Fruit fly (Drosophila melanogaster): ENCODE data around the gene Septin1.

The Septin1 gene

dm6 chrX:21323171-21323695 lies 34.9 kb upstream of the Septin1 start:
- TF ChIP-seq Crg-1 (GFP tag; optimal IDR thresholded peaks at IDR 0.05): no peak
- no peak for TF ChIP-seq CG1620 (GFP tag; optimal IDR thresholded peaks at IDR 0.05)
- TF ChIP-seq tj (GFP tag; optimal IDR thresholded peaks at IDR 0.05): no peak
- TF ChIP-seq Mnt (GFP tag; optimal IDR thresholded peaks at IDR 0.05): no peak
- no peak for TF ChIP-seq ovo (GFP tag; optimal IDR thresholded peaks at IDR 0.05)
- TF ChIP-seq toe (GFP tag; optimal IDR thresholded peaks at IDR 0.05): no peak
- no peak for TF ChIP-seq bab1 (GFP tag; optimal IDR thresholded peaks at IDR 0.05)
- no peak for TF ChIP-seq CG5204 (GFP tag; optimal IDR thresholded peaks at IDR 0.05)
- no peak for TF ChIP-seq CG11617 (GFP tag; optimal IDR thresholded peaks at IDR 0.05)
- TF ChIP-seq Clk (GFP tag; optimal IDR thresholded peaks at IDR 0.05): no peak
- no peak for TF ChIP-seq pad (GFP tag; optimal IDR thresholded peaks at IDR 0.05)
- TF ChIP-seq cnc (optimal IDR thresholded peaks at IDR 0.05): no peak
- TF ChIP-seq Hr96 (GFP tag; optimal IDR thresholded peaks at IDR 0.05): no peak
- TF ChIP-seq kay (GFP tag; ENCODE audit: borderline replicate concordance): no peak

DNA sequence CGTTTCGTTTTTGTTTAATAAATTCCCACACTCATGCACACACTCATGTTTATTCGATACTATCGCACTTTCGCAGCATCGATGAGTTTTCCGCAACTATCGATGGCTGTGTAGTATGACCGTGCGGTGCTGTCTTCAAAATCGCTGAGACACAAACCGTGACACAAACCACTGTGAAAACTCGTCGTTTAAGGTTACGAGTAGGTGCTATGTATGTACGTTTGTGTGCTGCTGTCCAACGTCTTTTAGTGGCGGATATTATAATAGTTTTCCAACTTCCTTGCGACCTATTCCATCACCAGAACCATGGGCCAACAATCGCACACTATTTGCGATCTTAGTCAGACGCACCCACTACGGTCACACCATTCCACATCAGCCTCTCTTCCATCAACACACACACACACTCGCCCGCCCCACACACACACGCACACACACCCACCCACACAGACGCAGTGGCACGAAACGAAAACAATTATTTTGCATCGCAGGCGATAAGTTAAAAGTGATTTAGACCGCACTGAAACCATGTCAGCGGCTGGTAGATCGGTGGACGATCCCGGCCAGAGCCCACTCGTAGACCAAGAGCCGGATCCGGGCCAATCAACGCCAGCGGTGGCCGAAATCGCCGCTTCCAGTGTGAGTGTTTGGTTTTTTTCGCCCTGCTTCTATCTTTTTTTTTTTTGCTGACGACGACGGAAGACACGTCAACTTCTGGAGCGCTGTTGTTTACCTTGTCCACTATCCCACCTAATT lies 34.0 kb upstream of the Septin1 start, which contains the start of the genes Dd and CG1486:
TSS of gene Dd (minus strand) at position 77 of the 756 bp plus-strand sequence.
TSS of gene CG1486 (plus strand) at position 114 of the 756 bp plus-strand sequence.
- TF ChIP-seq tj (GFP tag; optimal IDR thresholded peaks at IDR 0.05): peak; percentile 94
- TF ChIP-seq ovo (GFP tag; optimal IDR thresholded peaks at IDR 0.05): no peak
- peak; percentile 36 for TF ChIP-seq pad (GFP tag; optimal IDR thresholded peaks at IDR 0.05)
- no peak for TF ChIP-seq toe (GFP tag; optimal IDR thresholded peaks at IDR 0.05)
- TF ChIP-seq CG12768 (GFP tag; optimal IDR thresholded peaks at IDR 0.05): no peak
- TF ChIP-seq kay (GFP tag; ENCODE audit: borderline replicate concordance): no peak
- TF ChIP-seq CG11617 (GFP tag; optimal IDR thresholded peaks at IDR 0.05): peak; percentile 8
- TF ChIP-seq CG33017 (tag; optimal IDR thresholded peaks at IDR 0.05): no peak
- TF ChIP-seq Hr96 (GFP tag; optimal IDR thresholded peaks at IDR 0.05): no peak
- peak; percentile 15 for TF ChIP-seq bab1 (GFP tag; optimal IDR thresholded peaks at IDR 0.05)
- TF ChIP-seq CG7101 (tag; optimal IDR thresholded peaks at IDR 0.05): peak; percentile 27
- TF ChIP-seq Clk (GFP tag; optimal IDR thresholded peaks at IDR 0.05): no peak
- no peak for TF ChIP-seq CG14711 (tag; optimal IDR thresholded peaks at IDR 0.05)
- no peak for TF ChIP-seq cic (GFP tag; optimal IDR thresholded peaks at IDR 0.05)
- TF ChIP-seq Crg-1 (GFP tag; optimal IDR thresholded peaks at IDR 0.05): no peak
- TF ChIP-seq CG7045 (GFP tag; optimal IDR thresholded peaks at IDR 0.05): no peak
- TF ChIP-seq CG1620 (GFP tag; optimal IDR thresholded peaks at IDR 0.05): no peak
- peak; percentile 51 for TF ChIP-seq Mnt (GFP tag; optimal IDR thresholded peaks at IDR 0.05)
- TF ChIP-seq cnc (optimal IDR thresholded peaks at IDR 0.05): no peak
- TF ChIP-seq CG5204 (GFP tag; optimal IDR thresholded peaks at IDR 0.05): no peak

DNA sequence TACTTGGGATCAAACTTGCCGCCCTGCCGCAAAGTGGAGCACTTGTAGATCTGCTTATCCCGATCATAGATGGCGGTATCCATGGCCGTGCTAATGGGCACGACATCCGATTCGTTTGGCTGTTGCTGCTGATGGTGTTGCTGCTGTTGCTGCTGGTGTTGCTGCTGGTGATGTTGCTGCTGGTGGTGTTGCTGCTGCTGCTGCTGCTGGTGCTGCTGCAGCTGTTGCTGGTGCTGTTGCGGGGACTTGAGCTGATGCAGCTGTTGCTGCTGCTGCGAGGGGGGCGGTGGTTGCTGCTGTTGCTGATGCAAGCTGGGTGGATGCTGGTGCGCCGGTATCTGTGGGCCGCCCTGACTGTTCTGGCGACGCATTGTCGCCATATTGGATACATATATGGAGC lies 25.0 kb upstream of the Septin1 start:
- TF ChIP-seq cnc (optimal IDR thresholded peaks at IDR 0.05): no peak
- TF ChIP-seq Mnt (GFP tag; optimal IDR thresholded peaks at IDR 0.05): no peak
- no peak for TF ChIP-seq kay (GFP tag; ENCODE audit: borderline replicate concordance)
- no peak for TF ChIP-seq CG7101 (tag; optimal IDR thresholded peaks at IDR 0.05)
- no peak for TF ChIP-seq bab1 (GFP tag; optimal IDR thresholded peaks at IDR 0.05)
- no peak for TF ChIP-seq CG11617 (GFP tag; optimal IDR thresholded peaks at IDR 0.05)
- no peak for TF ChIP-seq CG14711 (tag; optimal IDR thresholded peaks at IDR 0.05)
- no peak for TF ChIP-seq CG33017 (tag; optimal IDR thresholded peaks at IDR 0.05)

DNA sequence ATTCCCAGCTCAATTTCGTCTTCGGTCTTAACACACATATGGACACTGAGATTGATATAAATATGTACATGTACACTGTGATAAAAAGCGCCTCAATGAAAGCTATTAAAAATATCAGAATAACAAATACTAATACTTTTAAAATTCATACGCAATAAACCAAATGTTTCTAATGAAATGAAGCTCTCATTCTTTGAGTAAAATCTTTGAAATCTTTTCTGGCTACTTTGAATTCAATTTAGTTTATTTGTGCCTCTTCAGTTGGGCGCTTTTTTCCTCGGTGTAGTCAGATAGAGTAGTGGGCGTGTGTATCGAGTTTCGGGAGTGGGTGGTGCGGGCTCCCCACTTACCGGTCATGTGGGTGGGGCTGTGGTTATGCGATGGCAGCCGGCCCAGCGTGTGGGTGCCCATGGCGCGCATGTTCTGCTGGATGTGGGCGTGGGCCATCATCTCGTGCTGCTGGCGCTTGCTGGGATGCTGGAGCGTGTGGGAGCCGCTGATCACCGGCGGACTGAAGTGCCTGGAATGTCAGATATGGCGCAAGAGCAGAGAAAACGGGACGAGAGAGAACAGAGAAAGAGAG lies 23.5 kb upstream of the Septin1 start:
- TF ChIP-seq toe (GFP tag; optimal IDR thresholded peaks at IDR 0.05) (no peak), CG14711 (tag; optimal IDR thresholded peaks at IDR 0.05) (no peak), CG12768 (GFP tag; optimal IDR thresholded peaks at IDR 0.05) (no peak), CG5204 (GFP tag; optimal IDR thresholded peaks at IDR 0.05) (no peak), cnc (optimal IDR thresholded peaks at IDR 0.05) (no peak), CG33017 (tag; optimal IDR thresholded peaks at IDR 0.05) (no peak), Hr96 (GFP tag; optimal IDR thresholded peaks at IDR 0.05) (no peak), kay (GFP tag; ENCODE audit: borderline replicate concordance) (no peak), tj (GFP tag; optimal IDR thresholded peaks at IDR 0.05) (no peak), Clk (GFP tag; optimal IDR thresholded peaks at IDR 0.05) (no peak)

DNA sequence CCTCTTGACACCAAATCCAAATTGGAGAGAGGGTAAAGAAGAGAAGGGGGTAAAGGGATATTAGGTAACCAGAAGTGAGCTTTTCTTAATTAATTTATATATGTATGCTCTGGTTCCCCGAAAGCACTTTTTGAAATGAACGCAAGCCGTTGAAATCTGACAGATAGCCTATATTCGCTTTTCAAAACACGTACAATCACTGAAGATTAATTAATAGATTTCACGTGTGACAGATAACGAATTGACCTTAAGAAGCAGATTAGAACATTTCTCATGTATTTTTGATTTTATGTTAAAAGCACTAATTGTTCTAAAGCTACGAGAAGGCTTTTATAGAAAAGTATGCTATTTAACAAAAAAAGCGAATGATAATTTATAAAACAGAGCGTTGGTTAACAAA lies 21.0 kb upstream of the Septin1 start:
- TF ChIP-seq bab1 (GFP tag; optimal IDR thresholded peaks at IDR 0.05) (no peak), Hr96 (GFP tag; optimal IDR thresholded peaks at IDR 0.05) (no peak), ovo (GFP tag; optimal IDR thresholded peaks at IDR 0.05) (no peak), CG11617 (GFP tag; optimal IDR thresholded peaks at IDR 0.05) (no peak)

DNA sequence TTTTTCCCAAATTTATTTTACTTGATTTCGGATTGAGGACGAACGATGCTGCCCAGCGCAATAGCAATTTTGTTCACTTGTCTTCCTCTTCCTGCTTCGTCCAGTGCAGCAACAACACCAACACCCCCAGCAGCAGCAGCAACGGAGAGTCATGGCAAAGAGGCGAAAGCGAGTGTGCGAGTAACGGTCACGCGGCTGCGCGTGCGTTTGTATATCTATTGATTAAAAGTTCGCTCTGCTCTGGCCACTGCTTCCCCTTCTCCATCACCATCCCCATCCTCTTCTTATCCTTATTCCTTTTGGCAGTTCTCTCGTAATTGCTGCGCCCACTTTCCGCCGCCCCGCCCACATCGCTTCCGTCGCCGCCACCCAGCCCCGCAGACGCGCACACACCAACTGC lies 19.9 kb upstream of the Septin1 start:
- no peak for TF ChIP-seq Clk (GFP tag; optimal IDR thresholded peaks at IDR 0.05)
- TF ChIP-seq tj (GFP tag; optimal IDR thresholded peaks at IDR 0.05): no peak
- TF ChIP-seq CG12768 (GFP tag; optimal IDR thresholded peaks at IDR 0.05): no peak
- TF ChIP-seq ovo (GFP tag; optimal IDR thresholded peaks at IDR 0.05): peak; percentile 18
- TF ChIP-seq CG7045 (GFP tag; optimal IDR thresholded peaks at IDR 0.05): no peak
